Fruit fly (Drosophila melanogaster): ENCODE data around the gene Son.

- TF ChIP-seq CG12605 (GFP tag; IDR thresholded peaks at IDR 0.05) (no peak), Snoo (tag; optimal IDR thresholded peaks at IDR 0.05) (no peak), CG13204 (GFP tag; optimal IDR thresholded peaks at IDR 0.05) (no peak), D1 (tag; optimal IDR thresholded peaks at IDR 0.05) (no peak), Pif1A (GFP tag; optimal IDR thresholded peaks at IDR 0.05) (no peak), CG17806 (tag; optimal IDR thresholded peaks at IDR 0.05) (no peak), Ets98B (GFP tag; IDR thresholded peaks at IDR 0.05) (no peak)
Measured at dm6 chr3R:9594251-9594581, 16.4 kb downstream of the Son start.
